Worm (Caenorhabditis elegans) whole organism, young adult: ENCODE measurements around the gene D1014.7.

ENCODE experiments used
- ama-1 ChIP-seq, 3 experiments: fragments of 150-350 bp in 1 of 3; sonication (generic microtip) in 2 of 3; optimal IDR thresholded peaks; 2 replicates each; lab custom pipeline; 2014 to 2018; ENCODE audit warnings: missing biosample characterization in 2 of 3, missing genetic modification characterization in 2 of 3, missing genetic modification reagents in 2 of 3
- snpc-4 ChIP-seq, 5 experiments: fragments of 150-350 bp in 1 of 5; sonication (generic microtip) in 4 of 5; optimal IDR thresholded peaks; 2 replicates each; lab custom pipeline; 2014 to 2018; ENCODE audit warnings: missing genetic modification characterization in 5 of 5, missing biosample characterization in 3 of 5, antibody characterized with exemption in 2 of 5, mild to moderate bottlenecking in 2 of 5, missing compliant biosample characterization in 2 of 5, missing genotype in 2 of 5, moderate library complexity in 2 of 5, missing genetic modification reagents in 1 of 5

DNA sequence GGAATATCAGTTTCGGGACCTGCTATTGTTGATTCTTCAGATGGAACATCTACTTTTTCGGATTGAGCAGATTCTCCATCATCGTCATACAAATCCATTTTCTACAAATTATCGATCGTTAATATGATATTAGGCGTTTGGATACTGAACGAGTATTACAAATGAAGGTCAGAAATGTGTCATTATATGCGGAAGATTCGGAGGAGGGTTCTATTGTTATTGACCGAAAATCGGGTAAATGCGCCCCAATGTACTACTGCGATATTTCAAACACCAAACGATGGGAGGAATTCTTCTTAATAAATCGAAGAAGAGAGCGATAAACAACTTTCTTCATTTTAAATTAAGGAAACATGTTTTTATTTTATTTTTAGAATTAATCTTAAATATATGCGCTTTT is 11.2 kb downstream of the D1014.7 start, which contains the start of gene spr-1:
- TF ChIP-seq snpc-4 (GFP tag; optimal IDR thresholded peaks at IDR 0.05; lab: Kevin White, UChicago): no peak
- no peak for TF ChIP-seq snpc-4 (tag; optimal IDR thresholded peaks at IDR 0.05; lab: Kevin White, UChicago)
- TF ChIP-seq ama-1 (optimal IDR thresholded peaks at IDR 0.05; lab: Kevin White, UChicago): no peak
- no peak for TF ChIP-seq ama-1 (GFP tag; optimal IDR thresholded peaks at IDR 0.05; lab: Kevin White, UChicago)
